Fruit fly (Drosophila melanogaster): ENCODE results near the gene CG13771.
A peak's percentile ranks its signal among the peaks of the same experiment; 100 is the strongest.

The CG13771 gene

dm6 chr2L:6647103-6647711, 16.2 kb downstream of the CG13771 start (continued):
- peak; percentile 25; the same call in 1 of the 3 replicates for TF ChIP-seq Opbp (GFP tag; IDR thresholded peaks at IDR 0.05; ENCODE audit: partially characterized antibody)
- peak; percentile 97 for TF ChIP-seq gce (GFP tag; IDR thresholded peaks at IDR 0.05)
- peak; percentile 95 for TF ChIP-seq trh (GFP tag; optimal IDR thresholded peaks at IDR 0.05)
- peak; percentile 62 for TF ChIP-seq CG9797 (GFP tag; optimal IDR thresholded peaks at IDR 0.05)
- TF ChIP-seq CG17912 (GFP tag; optimal IDR thresholded peaks at IDR 0.05) = peak; percentile 97
- TF ChIP-seq Aef1 (GFP tag; IDR thresholded peaks at IDR 0.05) = peak; percentile 96
- peak; percentile 97 for TF ChIP-seq CG10543 (GFP tag; optimal IDR thresholded peaks at IDR 0.05)
- TF ChIP-seq sr (GFP tag; IDR thresholded peaks at IDR 0.05) = peak; percentile 90
- peak; percentile 98 for TF ChIP-seq CG12236 (GFP tag; optimal IDR thresholded peaks at IDR 0.05)
- peak; percentile 85 for TF ChIP-seq ham (GFP tag; IDR thresholded peaks at IDR 0.05)
- TF ChIP-seq pnt (GFP tag; optimal IDR thresholded peaks at IDR 0.05) = peak; percentile 97
- TF ChIP-seq Six4 (GFP tag; optimal IDR thresholded peaks at IDR 0.05) = peak; percentile 99
- TF ChIP-seq pros (GFP tag; optimal IDR thresholded peaks at IDR 0.05) = peak; percentile 89
- peak; percentile 66 for TF ChIP-seq stwl (tag; optimal IDR thresholded peaks at IDR 0.05)
- peak; percentile 93 for TF ChIP-seq rib (GFP tag; IDR thresholded peaks at IDR 0.05)
- peak; percentile 99 for TF ChIP-seq NC2β (GFP tag; optimal IDR thresholded peaks at IDR 0.05)
- no peak for TF ChIP-seq pan (optimal IDR thresholded peaks at IDR 0.05)
- peak in 1 of 2 experiments; percentile 98 for TF ChIP-seq pan (GFP tag; optimal IDR thresholded peaks at IDR 0.05 in 1 of 2, IDR thresholded peaks at IDR 0.05 in 1 of 2)
- peak; percentile 97 for TF ChIP-seq CG12744 (GFP tag; optimal IDR thresholded peaks at IDR 0.05)
- TF ChIP-seq CG11085 (GFP tag; IDR thresholded peaks at IDR 0.05) = peak; percentile 94
- peak; percentile 97 for TF ChIP-seq CG32772 (GFP tag; IDR thresholded peaks at IDR 0.05)
- TF ChIP-seq CG10274 (GFP tag; optimal IDR thresholded peaks at IDR 0.05) = peak; percentile 91
- TF ChIP-seq chn (GFP tag; optimal IDR thresholded peaks at IDR 0.05) = peak; percentile 99
- peak; percentile 94 for TF ChIP-seq croc (GFP tag; conservative IDR thresholded peaks at IDR 0.05)
- peak; percentile 97 for TF ChIP-seq Optix (GFP tag; IDR thresholded peaks at IDR 0.05)
- TF ChIP-seq slou (GFP tag; optimal IDR thresholded peaks at IDR 0.05) = peak; percentile 93
- TF ChIP-seq CG11504 (tag; optimal IDR thresholded peaks at IDR 0.05) = peak; percentile 98
- peak; percentile 96 for TF ChIP-seq trem (tag; optimal IDR thresholded peaks at IDR 0.05)
- TF ChIP-seq Dll (GFP tag; IDR thresholded peaks at IDR 0.05; ENCODE audit: partially characterized antibody) = peak; percentile 37; the same call in 1 of the 4 replicates
- peak; percentile 96 for TF ChIP-seq NFAT (GFP tag; IDR thresholded peaks at IDR 0.05)
- TF ChIP-seq peb (GFP tag; IDR thresholded peaks at IDR 0.05) = peak; percentile 94
- peak; percentile 98 for TF ChIP-seq HHEX (GFP tag; optimal IDR thresholded peaks at IDR 0.05)
- peak; percentile 50; the same call in 2 of the 3 replicates for TF ChIP-seq knrl (GFP tag; IDR thresholded peaks at IDR 0.05; ENCODE audit: partially characterized antibody)
- TF ChIP-seq jigr1 (GFP tag; IDR thresholded peaks at IDR 0.05) = peak; percentile 95
- TF ChIP-seq ara (GFP tag; IDR thresholded peaks at IDR 0.05) = peak; percentile 97
- peak; percentile 97 for TF ChIP-seq ttk (GFP tag; IDR thresholded peaks at IDR 0.05)
- peak; percentile 99 for TF ChIP-seq Xbp1 (GFP tag; optimal IDR thresholded peaks at IDR 0.05)
- TF ChIP-seq caup (GFP tag; optimal IDR thresholded peaks at IDR 0.05; ENCODE audit: severe bottlenecking) = peak; percentile 97
- TF ChIP-seq CG12769 (tag; optimal IDR thresholded peaks at IDR 0.05) = peak; percentile 98
- peak; percentile 100 for TF ChIP-seq sens (GFP tag)
- TF ChIP-seq hb (GFP tag; IDR thresholded peaks at IDR 0.05; ENCODE audit: partially characterized antibody) = peak; percentile 68; the same call in 2 of the 3 replicates
- TF ChIP-seq nmo (GFP tag; optimal IDR thresholded peaks at IDR 0.05) = peak; percentile 98
- TF ChIP-seq Hr3 (GFP tag; optimal IDR thresholded peaks at IDR 0.05) = peak; percentile 97
- TF ChIP-seq CG12104 (GFP tag; optimal IDR thresholded peaks at IDR 0.05) = peak; percentile 96
- TF ChIP-seq hth (optimal IDR thresholded peaks at IDR 0.05) = no peak
- TF ChIP-seq fd64A (GFP tag; optimal IDR thresholded peaks at IDR 0.05) = peak; percentile 97
- TF ChIP-seq Jarid2 (GFP tag; optimal IDR thresholded peaks at IDR 0.05) = peak; percentile 88
- TF ChIP-seq CG14860 (GFP tag; IDR thresholded peaks at IDR 0.05; ENCODE audit: partially characterized antibody) = peak; percentile 57
- TF ChIP-seq shn (GFP tag; optimal IDR thresholded peaks at IDR 0.05) = peak; percentile 98
- TF ChIP-seq CG3407 (GFP tag; optimal IDR thresholded peaks at IDR 0.05) = peak; percentile 97
